Fruit fly (Drosophila melanogaster) S2 (cell line): ENCODE measurements around the gene rtp.

Experiments
- CG8478 ChIP-seq: fragments of >200 bp; optimal IDR thresholded peaks from 2 replicates; lab custom pipeline; 2018
- CTCF ChIP-seq, 2 experiments: fragments of >200 bp; optimal IDR thresholded peaks; 2 replicates each; lab custom pipeline; 2018

DNA sequence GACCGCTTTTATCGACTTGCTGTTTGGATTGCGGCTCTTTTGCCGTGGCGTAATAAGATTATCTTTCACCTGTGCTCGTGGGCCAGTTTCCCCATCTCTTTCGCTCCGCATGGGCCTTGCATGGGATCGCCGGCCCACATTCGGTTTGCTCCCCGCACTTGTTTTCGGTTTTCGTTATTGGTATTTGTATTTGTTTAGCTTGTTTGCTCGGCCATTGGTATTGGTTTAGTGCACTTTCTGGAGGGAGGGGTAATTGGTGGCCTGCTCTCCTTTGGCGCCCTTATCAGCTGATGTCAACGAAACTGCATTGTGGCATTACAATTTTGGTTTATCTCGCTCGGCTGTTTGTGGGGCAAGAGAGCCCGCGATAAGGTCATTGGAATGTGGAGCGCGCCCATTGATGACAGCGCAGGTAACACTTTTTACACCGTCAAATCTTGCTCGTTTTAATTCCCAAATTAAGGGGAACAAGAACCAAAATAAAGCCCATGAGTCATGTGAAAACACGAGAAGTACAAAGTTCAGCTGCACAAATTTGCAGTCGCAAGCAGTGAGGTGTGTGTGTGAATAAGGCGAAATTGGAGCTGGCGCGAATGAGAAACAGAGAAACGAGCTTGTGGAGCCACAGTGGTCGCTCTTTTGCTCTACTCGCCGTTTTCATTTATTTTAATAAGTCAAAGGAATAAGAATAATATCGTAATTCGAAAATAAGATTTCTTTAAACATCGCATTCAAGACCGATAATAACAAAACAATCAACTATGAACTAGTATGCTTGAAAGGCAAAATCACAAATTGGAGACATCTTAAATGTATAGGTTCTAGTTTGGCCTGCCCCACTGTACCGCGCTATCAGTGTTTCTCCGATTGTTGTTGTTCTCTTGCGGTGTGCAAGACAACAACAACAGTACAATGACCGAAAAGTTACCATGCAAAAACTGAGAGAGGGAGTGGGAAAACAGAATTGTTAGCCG is 21.5 kb downstream of the rtp start:
- no peak for TF ChIP-seq CTCF (optimal IDR thresholded peaks at IDR 0.05; lab: Kevin White, UChicago)
- TF ChIP-seq CG8478, result no peak
